Worm (Caenorhabditis elegans): ENCODE measurements around the gene sre-44.

Gene sre-44

DNA sequence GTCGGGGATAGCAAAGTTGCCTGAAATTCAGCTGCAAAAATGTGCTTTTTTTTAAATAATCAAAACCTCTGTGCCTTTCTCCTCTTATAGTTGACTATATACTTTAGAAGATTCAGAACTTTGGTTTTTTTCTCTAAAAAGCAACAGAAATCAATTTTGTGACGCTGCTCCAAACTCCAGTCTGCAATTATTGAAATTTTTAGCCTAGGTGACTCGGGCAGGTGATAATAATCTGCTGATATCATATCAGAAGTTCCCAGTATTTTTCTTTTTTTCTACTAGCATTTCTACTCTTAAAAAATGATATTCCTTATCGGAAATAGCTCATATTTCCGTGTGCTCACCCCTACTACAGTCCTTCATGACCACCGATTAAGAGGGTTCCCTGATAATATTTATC is at the start of gene sre-44:
Gene sre-44, plus strand, starts transcription at position 301 of the 400 bp plus-strand sequence.
- TF ChIP-seq elt-2 (tag; optimal IDR thresholded peaks at IDR 0.05) (peak; percentile 54), gmeb-2 (tag; optimal IDR thresholded peaks at IDR 0.05) (no peak)

DNA sequence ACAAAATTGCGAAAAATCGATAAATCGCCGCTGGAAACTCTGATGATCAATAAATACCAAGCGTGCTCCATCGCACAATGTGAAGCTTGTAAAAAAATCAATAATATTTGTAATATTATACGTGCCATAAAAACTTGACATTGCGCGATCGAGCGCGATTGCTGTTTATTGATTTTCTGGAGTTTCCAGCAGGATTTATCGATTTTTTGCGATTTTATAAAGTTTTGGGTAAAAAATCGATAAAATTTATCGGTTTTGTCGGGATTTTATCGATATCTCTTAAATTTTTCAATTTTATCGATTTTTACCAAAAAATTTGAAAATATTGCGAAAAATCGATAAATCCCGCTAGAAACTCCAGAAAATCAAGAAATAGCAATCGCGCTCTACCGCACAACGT is 49.6 kb upstream of the sre-44 start:
- TF ChIP-seq ceh-48 (tag; optimal IDR thresholded peaks at IDR 0.05) (peak; percentile 20), pha-2 (tag; optimal IDR thresholded peaks at IDR 0.05) (no peak)

DNA sequence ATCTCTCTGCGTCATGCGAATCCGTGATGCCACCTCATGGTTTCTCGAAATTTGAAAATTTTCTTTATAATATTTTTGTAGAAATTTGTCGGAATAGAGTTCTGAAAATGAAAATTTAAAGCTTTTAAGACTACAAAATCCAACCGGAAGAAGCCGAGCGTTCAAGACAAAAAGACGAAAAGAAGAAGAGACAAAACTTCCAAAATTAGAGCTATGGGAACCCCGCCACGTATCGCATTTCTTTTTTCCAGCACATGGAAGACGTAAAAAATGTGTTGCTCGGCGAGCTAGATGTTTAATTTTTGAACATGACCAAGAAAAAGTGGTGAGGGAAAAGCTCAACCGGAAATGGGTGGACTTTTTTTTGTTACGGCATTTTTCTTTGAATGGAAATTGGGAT is 47.4 kb upstream of the sre-44 start, which contains the start of gene W02B8.1:
Gene W02B8.1, minus strand, starts transcription at position 101 of the 400 bp plus-strand sequence.
- no peak for TF ChIP-seq C08G9.2 (tag; optimal IDR thresholded peaks at IDR 0.05)
- TF ChIP-seq C38D4.7 (GFP tag; optimal IDR thresholded peaks at IDR 0.05): no peak
- TF ChIP-seq ceh-19 (GFP tag; optimal IDR thresholded peaks at IDR 0.05): no peak
- no peak for TF ChIP-seq pha-4 (tag; optimal IDR thresholded peaks at IDR 0.05)
- no peak for TF ChIP-seq ref-2 (tag; optimal IDR thresholded peaks at IDR 0.05)
- TF ChIP-seq sox-4 (tag; optimal IDR thresholded peaks at IDR 0.05): no peak
- TF ChIP-seq K09A11.1 (tag; optimal IDR thresholded peaks at IDR 0.05; ENCODE audit: insufficient read depth): no peak
- no peak for TF ChIP-seq hlh-13 (GFP tag; optimal IDR thresholded peaks at IDR 0.05)
- TF ChIP-seq nhr-232 (tag; optimal IDR thresholded peaks at IDR 0.05): no peak
- TF ChIP-seq elt-4 (tag; optimal IDR thresholded peaks at IDR 0.05): no peak
- no peak for TF ChIP-seq eyg-1 (tag; optimal IDR thresholded peaks at IDR 0.05)

DNA sequence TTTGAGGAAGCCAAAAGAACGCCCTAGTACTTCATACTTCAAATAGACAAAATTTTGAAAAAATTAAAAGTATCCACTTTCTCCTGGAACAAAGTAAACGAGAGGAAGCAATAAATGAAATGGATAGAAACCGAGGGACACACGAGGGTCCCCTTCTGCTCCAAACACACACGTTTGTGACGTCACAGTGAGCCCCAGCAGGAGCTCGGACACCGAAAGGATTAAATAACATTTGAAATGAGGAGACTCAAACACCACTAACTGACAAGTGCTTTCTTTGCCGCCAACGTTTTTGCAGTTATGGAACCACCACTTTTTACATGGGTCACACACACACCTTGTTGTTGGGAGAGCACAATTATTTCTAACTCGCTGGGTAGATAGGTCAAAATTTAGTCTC is 45.9 kb upstream of the sre-44 start:
- TF ChIP-seq ceh-34 (tag; optimal IDR thresholded peaks at IDR 0.05) (peak; percentile 25), odd-2 (tag; optimal IDR thresholded peaks at IDR 0.05) (no peak)

DNA sequence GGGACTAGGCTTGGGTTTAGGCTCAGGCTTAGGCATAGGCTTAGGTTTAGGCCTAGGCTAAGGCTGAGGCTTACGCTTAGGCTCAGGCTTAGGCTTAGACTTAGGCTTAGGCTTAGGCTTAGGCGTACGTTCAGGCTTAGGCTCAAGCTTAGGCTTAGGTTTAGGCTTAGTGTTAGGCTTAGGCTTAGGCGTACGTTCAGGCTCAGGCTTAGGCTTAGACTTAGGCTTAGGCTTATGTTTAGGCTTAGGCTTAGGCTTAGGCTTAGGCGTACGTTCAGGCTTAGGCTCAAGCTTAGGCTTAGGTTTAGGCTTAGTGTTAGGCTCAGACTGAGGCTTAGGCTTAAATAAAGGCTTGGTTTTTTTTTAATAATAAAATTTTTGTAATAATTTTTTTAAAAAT is 43.8 kb upstream of the sre-44 start:
- TF ChIP-seq dve-1 (tag; optimal IDR thresholded peaks at IDR 0.05): peak; percentile 8

DNA sequence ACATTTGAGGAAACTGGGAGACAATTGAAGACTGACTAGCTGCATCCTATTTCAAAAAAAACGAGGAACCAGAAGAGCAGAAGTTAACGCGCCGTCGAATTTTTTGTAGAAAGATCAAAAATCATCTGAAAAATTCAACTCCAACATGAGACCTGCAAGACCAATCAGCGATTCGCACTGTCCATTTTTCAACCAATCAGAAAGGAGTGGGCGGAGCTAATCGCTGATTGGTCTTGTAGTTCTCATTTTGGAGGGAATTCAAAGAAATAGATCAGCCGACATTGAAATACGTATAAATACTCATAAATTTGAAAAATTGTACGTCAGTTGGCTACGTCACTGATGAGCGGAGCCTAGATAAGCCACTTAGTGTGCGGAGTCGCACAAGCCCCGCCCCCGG is 41.8 kb upstream of the sre-44 start:
- no peak for TF ChIP-seq lin-11 (tag; optimal IDR thresholded peaks at IDR 0.05)
- no peak for TF ChIP-seq ets-4 (tag; optimal IDR thresholded peaks at IDR 0.05)
- TF ChIP-seq nfya-1 (tag; optimal IDR thresholded peaks at IDR 0.05): peak; percentile 55

DNA sequence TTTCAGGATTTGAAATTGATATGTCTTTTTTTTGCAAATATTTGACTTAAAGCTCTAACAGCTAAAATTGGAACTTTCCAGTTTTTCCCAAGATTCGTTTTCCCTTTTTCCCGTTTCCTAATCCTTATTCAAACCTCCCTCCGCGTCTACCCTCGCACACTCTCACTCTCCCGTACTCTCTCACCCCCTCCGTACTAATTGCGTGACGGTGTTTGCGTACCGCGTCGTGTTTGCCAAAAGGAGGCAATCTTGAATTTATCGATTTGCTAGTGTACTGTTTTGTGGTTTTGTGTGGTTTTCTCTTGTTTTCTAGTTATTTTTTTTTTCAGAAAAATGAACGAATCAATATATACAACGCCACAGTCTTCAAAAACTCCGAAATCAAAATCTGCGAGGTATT is 40.8 kb upstream of the sre-44 start, which contains the start of gene citk-1:
Gene citk-1, plus strand, starts transcription at position 323 of the 400 bp plus-strand sequence.
- TF ChIP-seq ceh-48 (tag; optimal IDR thresholded peaks at IDR 0.05): peak; percentile 71
- TF ChIP-seq sox-4 (tag; optimal IDR thresholded peaks at IDR 0.05): peak; percentile 6
- TF ChIP-seq unc-42 (tag; optimal IDR thresholded peaks at IDR 0.05): peak; percentile 69
- TF ChIP-seq ttx-3 (tag; optimal IDR thresholded peaks at IDR 0.05): no peak
- peak; percentile 20 for TF ChIP-seq hlh-6 (tag; optimal IDR thresholded peaks at IDR 0.05)
- TF ChIP-seq hlh-8 (tag; optimal IDR thresholded peaks at IDR 0.05): no peak
- TF ChIP-seq K02D7.2 (tag; optimal IDR thresholded peaks at IDR 0.05): no peak
- TF ChIP-seq ceh-31 (tag; optimal IDR thresholded peaks at IDR 0.05): peak; percentile 65
- TF ChIP-seq ref-2 (tag; optimal IDR thresholded peaks at IDR 0.05): peak; percentile 57
- TF ChIP-seq ceh-18 (tag; optimal IDR thresholded peaks at IDR 0.05): peak; percentile 65
- peak; percentile 52 for TF ChIP-seq tbx-2 (tag; optimal IDR thresholded peaks at IDR 0.05)
- TF ChIP-seq K09A11.1 (tag; optimal IDR thresholded peaks at IDR 0.05; ENCODE audit: insufficient read depth): no peak
- peak; percentile 57 for TF ChIP-seq ceh-14 (tag; optimal IDR thresholded peaks at IDR 0.05)
- TF ChIP-seq nfya-1 (tag; optimal IDR thresholded peaks at IDR 0.05): peak; percentile 78
- TF ChIP-seq rnt-1 (tag; optimal IDR thresholded peaks at IDR 0.05): peak; percentile 55
- TF ChIP-seq madf-2 (tag; optimal IDR thresholded peaks at IDR 0.05): no peak
- peak; percentile 19 for TF ChIP-seq ceh-2 (tag; optimal IDR thresholded peaks at IDR 0.05)
- no peak for TF ChIP-seq tbx-7 (tag; optimal IDR thresholded peaks at IDR 0.05)
- peak; percentile 24 for TF ChIP-seq hlh-30 (tag; optimal IDR thresholded peaks at IDR 0.05; ENCODE audit: insufficient read depth)
- TF ChIP-seq ceh-34 (tag; optimal IDR thresholded peaks at IDR 0.05): peak; percentile 22
- TF ChIP-seq hlh-15 (tag; optimal IDR thresholded peaks at IDR 0.05): no peak
- TF ChIP-seq dve-1 (tag; optimal IDR thresholded peaks at IDR 0.05): peak; percentile 9
- 0 out of 2 replicates have a peak, but pooled peaks have one; percentile 47 for TF ChIP-seq unc-3 (GFP tag; conservative IDR thresholded peaks at IDR 0.05)
- no peak for TF ChIP-seq unc-3 (tag; optimal IDR thresholded peaks at IDR 0.05)
